Fruit fly (Drosophila melanogaster): ENCODE data around the gene dls.

dls gene

dm6 chr3L:16189058-16189924 is 11.8 kb upstream of the dls start:
- no peak for TF ChIP-seq psq (optimal IDR thresholded peaks at IDR 0.05)
- no peak for TF ChIP-seq usp (GFP tag; optimal IDR thresholded peaks at IDR 0.05)
- TF ChIP-seq pan (optimal IDR thresholded peaks at IDR 0.05): no peak
- TF ChIP-seq EcR (GFP tag; optimal IDR thresholded peaks at IDR 0.05): no peak
- no peak for TF ChIP-seq CG8478 (optimal IDR thresholded peaks at IDR 0.05)
- no peak for TF ChIP-seq Dll (optimal IDR thresholded peaks at IDR 0.05)

dm6 chr3L:16189925-16190231 is 11.2 kb upstream of the dls start:
- peak; percentile 2 for TF ChIP-seq Dll (optimal IDR thresholded peaks at IDR 0.05)
- no peak for TF ChIP-seq EcR (GFP tag; optimal IDR thresholded peaks at IDR 0.05)
- no peak for TF ChIP-seq usp (GFP tag; optimal IDR thresholded peaks at IDR 0.05)

- TF ChIP-seq pan (optimal IDR thresholded peaks at IDR 0.05) (no peak), usp (GFP tag; optimal IDR thresholded peaks at IDR 0.05) (no peak), CG8478 (optimal IDR thresholded peaks at IDR 0.05) (no peak), Dll (optimal IDR thresholded peaks at IDR 0.05) (no peak), EcR (GFP tag; optimal IDR thresholded peaks at IDR 0.05) (no peak), psq (optimal IDR thresholded peaks at IDR 0.05) (no peak)
These were observed 10.2 kb upstream of the dls start for dm6 chr3L:16190885-16191284.

- TF ChIP-seq pan (optimal IDR thresholded peaks at IDR 0.05) (no peak), EcR (GFP tag; optimal IDR thresholded peaks at IDR 0.05) (no peak), psq (optimal IDR thresholded peaks at IDR 0.05) (no peak), Dll (optimal IDR thresholded peaks at IDR 0.05) (no peak), CG8478 (optimal IDR thresholded peaks at IDR 0.05) (no peak), usp (GFP tag; optimal IDR thresholded peaks at IDR 0.05) (no peak)
These were observed 8.4 kb upstream of the dls start for dm6 chr3L:16192561-16193355.

dm6 chr3L:16193851-16194709 is 7.0 kb upstream of the dls start:
- peak in 1 of 2 experiments; percentile 70 for TF ChIP-seq EcR (GFP tag; optimal IDR thresholded peaks at IDR 0.05)
- TF ChIP-seq Dll (optimal IDR thresholded peaks at IDR 0.05): no peak

dm6 chr3L:16195476-16195958 is 5.6 kb upstream of the dls start:
- TF ChIP-seq EcR (GFP tag; optimal IDR thresholded peaks at IDR 0.05) (peak; percentile 92 to 96), pan (optimal IDR thresholded peaks at IDR 0.05) (no peak)

dm6 chr3L:16196588-16197183 is 4.4 kb upstream of the dls start:
- TF ChIP-seq psq (optimal IDR thresholded peaks at IDR 0.05) (no peak), usp (GFP tag; optimal IDR thresholded peaks at IDR 0.05) (no peak), pan (optimal IDR thresholded peaks at IDR 0.05) (no peak), EcR (GFP tag; optimal IDR thresholded peaks at IDR 0.05) (peak in 1 of 2 experiments; percentile 50)

dm6 chr3L:16197450-16197918 is 3.6 kb upstream of the dls start, which contains the start of gene CG33687:
TSS of gene CG33687 (plus strand) at chr3L:16197868.
- TF ChIP-seq psq (optimal IDR thresholded peaks at IDR 0.05) (no peak), Dll (optimal IDR thresholded peaks at IDR 0.05) (no peak), pan (optimal IDR thresholded peaks at IDR 0.05) (no peak), EcR (GFP tag; optimal IDR thresholded peaks at IDR 0.05) (no peak), usp (GFP tag; optimal IDR thresholded peaks at IDR 0.05) (no peak), CG8478 (optimal IDR thresholded peaks at IDR 0.05) (no peak)

dm6 chr3L:16198920-16199319 is 2.2 kb upstream of the dls start, which contains the start of gene CG33688:
TSS of gene CG33688 (plus strand) at chr3L:16199220.
- TF ChIP-seq CG8478 (optimal IDR thresholded peaks at IDR 0.05) (no peak), Dll (optimal IDR thresholded peaks at IDR 0.05) (no peak), pan (optimal IDR thresholded peaks at IDR 0.05) (no peak), usp (GFP tag; optimal IDR thresholded peaks at IDR 0.05) (no peak), EcR (GFP tag; optimal IDR thresholded peaks at IDR 0.05) (no peak), psq (optimal IDR thresholded peaks at IDR 0.05) (no peak)

dm6 chr3L:16199929-16200328 is 1.2 kb upstream of the dls start, which contains the start of gene CG33689:
TSS of gene CG33689 (plus strand) at chr3L:16200229.
- TF ChIP-seq Dll (optimal IDR thresholded peaks at IDR 0.05) (no peak), EcR (GFP tag; optimal IDR thresholded peaks at IDR 0.05) (no peak), pan (optimal IDR thresholded peaks at IDR 0.05) (no peak), psq (optimal IDR thresholded peaks at IDR 0.05) (no peak), CG8478 (optimal IDR thresholded peaks at IDR 0.05) (no peak), usp (GFP tag; optimal IDR thresholded peaks at IDR 0.05) (no peak)

dm6 chr3L:16202550-16202949 is 1.4 kb downstream of the dls start:
- TF ChIP-seq pan (optimal IDR thresholded peaks at IDR 0.05): no peak
- no peak for TF ChIP-seq usp (GFP tag; optimal IDR thresholded peaks at IDR 0.05)
- TF ChIP-seq psq (optimal IDR thresholded peaks at IDR 0.05): no peak
- TF ChIP-seq EcR (GFP tag; optimal IDR thresholded peaks at IDR 0.05): no peak
- no peak for TF ChIP-seq CG8478 (optimal IDR thresholded peaks at IDR 0.05)
- TF ChIP-seq Dll (optimal IDR thresholded peaks at IDR 0.05): no peak
